Worm (Caenorhabditis elegans) whole organism, young adult: ENCODE measurements around the gene srw-140.

Experiments used
- C06A6.2 ChIP-seq: fragments of 200-800 bp; sonication (Bioruptor generic); conservative IDR thresholded peaks from 2 replicates; pipeline ENCODE4 v1.3.6; 2022; ENCODE audit warnings: missing genetic modification characterization, missing compliant biosample characterization
- F23B12.7 ChIP-seq: sonication (generic microtip); optimal IDR thresholded peaks from 2 replicates; lab custom pipeline; 2017; ENCODE audit warnings: missing genetic modification characterization, mild to moderate bottlenecking, missing compliant biosample characterization, antibody characterized with exemption, moderate library complexity; ENCODE audit not compliant: insufficient read depth
- F52B5.7 ChIP-seq: sonication (generic microtip); optimal IDR thresholded peaks from 2 replicates; lab custom pipeline; 2016; ENCODE audit warnings: mild to moderate bottlenecking, missing genetic modification characterization, missing compliant biosample characterization
- F57C9.4 ChIP-seq: sonication (generic microtip); optimal IDR thresholded peaks from 2 replicates; lab custom pipeline; 2017; ENCODE audit warnings: mild to moderate bottlenecking, missing genetic modification characterization, missing compliant biosample characterization
- K12H6.12 ChIP-seq: fragments of 200-800 bp; sonication (Bioruptor generic); optimal IDR thresholded peaks from 2 replicates; lab custom pipeline; 2018; ENCODE audit warnings: mild to moderate bottlenecking, missing genetic modification characterization, missing compliant biosample characterization
- T07F8.4 ChIP-seq: sonication (generic microtip); optimal IDR thresholded peaks from 2 replicates; lab custom pipeline; 2016; ENCODE audit warnings: mild to moderate bottlenecking, missing genetic modification characterization, moderate library complexity, missing compliant biosample characterization
- T26A5.8 ChIP-seq: sonication (generic microtip); optimal IDR thresholded peaks from 2 replicates; lab custom pipeline; 2016; ENCODE audit warnings: missing genetic modification characterization, missing compliant biosample characterization
- Y53F4B.3 ChIP-seq: fragments of 200-800 bp; sonication (Bioruptor generic); IDR thresholded peaks from 2 replicates; pipeline ENCODE4 v1.3.6; 2022; ENCODE audit warnings: missing genetic modification reagents, missing genetic modification characterization, missing compliant biosample characterization
- akir-1 ChIP-seq: fragments of 200-800 bp; sonication (Bioruptor generic); optimal IDR thresholded peaks from 2 replicates; lab custom pipeline; 2018; ENCODE audit warnings: mild to moderate bottlenecking, missing genetic modification characterization, moderate library complexity, missing compliant biosample characterization
- attf-5 ChIP-seq: fragments of 200-800 bp; sonication (Bioruptor generic); optimal IDR thresholded peaks from 2 replicates; lab custom pipeline; 2018; ENCODE audit warnings: mild to moderate bottlenecking, missing genetic modification characterization, missing compliant biosample characterization
- ceh-40 ChIP-seq: fragments of 200-800 bp; sonication (Bioruptor generic); IDR thresholded peaks from 2 replicates; pipeline ENCODE4 v1.3.6; 2022; ENCODE audit warnings: missing genetic modification characterization, missing compliant biosample characterization
- ceh-79 ChIP-seq: sonication (generic microtip); optimal IDR thresholded peaks from 2 replicates; lab custom pipeline; 2017; ENCODE audit warnings: mild to moderate bottlenecking, missing genetic modification characterization, missing compliant biosample characterization
- ceh-91 ChIP-seq: fragments of 200-800 bp; sonication (Bioruptor generic); IDR thresholded peaks from 2 replicates; pipeline ENCODE4 v1.3.6; 2022; ENCODE audit warnings: missing genetic modification reagents, missing genetic modification characterization, missing compliant biosample characterization
- dox-1 ChIP-seq: fragments of 200-800 bp; sonication (Bioruptor generic); IDR thresholded peaks from 2 replicates; pipeline ENCODE4 v1.3.6; 2022; ENCODE audit warnings: missing genetic modification reagents, missing genetic modification characterization, missing compliant biosample characterization
- egl-18 ChIP-seq: fragments of 200-800 bp; sonication (Bioruptor generic); IDR thresholded peaks from 2 replicates; pipeline ENCODE4 v1.3.6; 2022; ENCODE audit warnings: missing genetic modification reagents, missing genetic modification characterization, missing compliant biosample characterization
- egl-44 ChIP-seq: fragments of 200-800 bp; sonication (Bioruptor generic); IDR thresholded peaks from 2 replicates; pipeline ENCODE4 v1.3.6; 2022; ENCODE audit warnings: missing genetic modification reagents, missing genetic modification characterization, missing compliant biosample characterization
- egrh-3 ChIP-seq: fragments of 200-800 bp; sonication (Bioruptor generic); IDR thresholded peaks from 2 replicates; pipeline ENCODE4 v1.3.6; 2022; ENCODE audit warnings: missing genetic modification reagents, missing genetic modification characterization, missing compliant biosample characterization
- ekl-4 ChIP-seq: fragments of 200-800 bp; sonication (Bioruptor generic); IDR thresholded peaks from 2 replicates; pipeline ENCODE4 v1.3.6; 2022; ENCODE audit warnings: missing genetic modification reagents, missing genetic modification characterization, missing compliant biosample characterization
- hlh-26 ChIP-seq: fragments of 200-800 bp; sonication (Bioruptor generic); conservative IDR thresholded peaks from 2 replicates; pipeline ENCODE4 v1.3.6; 2022; ENCODE audit warnings: missing genetic modification reagents, missing genetic modification characterization, missing compliant biosample characterization
- hmg-1.2 ChIP-seq: fragments of 200-800 bp; sonication (Bioruptor generic); IDR thresholded peaks from 2 replicates; pipeline ENCODE4 v1.3.6; 2022; ENCODE audit warnings: missing genetic modification reagents, missing genetic modification characterization, missing compliant biosample characterization
- hrde-1 ChIP-seq: sonication (generic microtip); optimal IDR thresholded peaks from 2 replicates; lab custom pipeline; 2016; ENCODE audit warnings: missing genetic modification characterization, mild to moderate bottlenecking, missing compliant biosample characterization, moderate library complexity, missing genotype, missing genetic modification reagents, borderline replicate concordance
- lin-26 ChIP-seq: fragments of 200-800 bp; sonication (Bioruptor generic); IDR thresholded peaks from 2 replicates; pipeline ENCODE4 v1.3.6; 2022; ENCODE audit warnings: missing genetic modification reagents, missing genetic modification characterization, missing compliant biosample characterization
- lin-35 ChIP-seq, 3 experiments: fragments of 150-350 bp in 2 of 3; sonication (generic microtip) in 1 of 3; optimal IDR thresholded peaks; 2 replicates each; lab custom pipeline; 2014 to 2018; ENCODE audit warnings: missing biosample characterization in 3 of 3, missing genetic modification characterization in 3 of 3, missing genetic modification reagents in 3 of 3
- lin-40 ChIP-seq: sonication (generic microtip); optimal IDR thresholded peaks from 2 replicates; lab custom pipeline; 2016; ENCODE audit warnings: missing genetic modification characterization, mild to moderate bottlenecking, missing compliant biosample characterization, missing genotype, missing genetic modification reagents
- lsl-1 ChIP-seq: fragments of 200-800 bp; sonication (Bioruptor generic); optimal IDR thresholded peaks from 2 replicates; lab custom pipeline; 2018; ENCODE audit warnings: mild to moderate bottlenecking, missing genetic modification characterization, moderate library complexity, missing compliant biosample characterization
- madf-10 ChIP-seq: sonication (generic microtip); optimal IDR thresholded peaks from 2 replicates; lab custom pipeline; 2016; ENCODE audit warnings: mild to moderate bottlenecking, missing genetic modification characterization, missing compliant biosample characterization
- madf-6 ChIP-seq: fragments of 200-800 bp; sonication (Bioruptor generic); IDR thresholded peaks from 2 replicates; pipeline ENCODE4 v1.3.6; 2022; ENCODE audit warnings: missing genetic modification reagents, missing genetic modification characterization, missing compliant biosample characterization
- mcd-1 ChIP-seq: fragments of 200-800 bp; sonication (Bioruptor generic); IDR thresholded peaks from 2 replicates; pipeline ENCODE4 v1.3.6; 2022; ENCODE audit warnings: missing genetic modification reagents, missing genetic modification characterization, missing compliant biosample characterization
- nfya-1 ChIP-seq: sonication (generic microtip); optimal IDR thresholded peaks from 2 replicates; lab custom pipeline; 2017; ENCODE audit warnings: antibody characterized with exemption, missing compliant biosample characterization, missing genetic modification characterization, borderline replicate concordance; ENCODE audit not compliant: insufficient read depth
- nfyb-1 ChIP-seq: fragments of 200-800 bp; sonication (Bioruptor generic); IDR thresholded peaks from 2 replicates; pipeline ENCODE4 v1.3.6; 2022; ENCODE audit warnings: missing genetic modification reagents, missing genetic modification characterization, missing compliant biosample characterization
- repo-1 ChIP-seq: sonication (generic microtip); optimal IDR thresholded peaks from 2 replicates; lab custom pipeline; 2017; ENCODE audit warnings: mild to moderate bottlenecking, missing genetic modification characterization, missing compliant biosample characterization
- snpc-4 ChIP-seq, 5 experiments: fragments of 150-350 bp in 1 of 5; sonication (generic microtip) in 4 of 5; optimal IDR thresholded peaks; 2 replicates each; lab custom pipeline; 2014 to 2018; ENCODE audit warnings: missing genetic modification characterization in 5 of 5, missing biosample characterization in 3 of 5, antibody characterized with exemption in 2 of 5, mild to moderate bottlenecking in 2 of 5, missing compliant biosample characterization in 2 of 5, missing genotype in 2 of 5, moderate library complexity in 2 of 5, missing genetic modification reagents in 1 of 5
- somi-1 ChIP-seq: fragments of 200-800 bp; sonication (Bioruptor generic); optimal IDR thresholded peaks from 2 replicates; lab custom pipeline; 2018; ENCODE audit warnings: mild to moderate bottlenecking, missing genetic modification characterization, missing compliant biosample characterization
- tbx-9 ChIP-seq: sonication (generic microtip); optimal IDR thresholded peaks from 2 replicates; lab custom pipeline; 2016; ENCODE audit warnings: borderline replicate concordance, missing genetic modification characterization, inconsistent platforms, missing compliant biosample characterization
- tlf-1 ChIP-seq: fragments of 200-800 bp; sonication (Bioruptor generic); optimal IDR thresholded peaks from 2 replicates; lab custom pipeline; 2018; ENCODE audit warnings: mild to moderate bottlenecking, missing genetic modification characterization, missing compliant biosample characterization
- unc-62 ChIP-seq: fragments of 150-350 bp; optimal IDR thresholded peaks from 2 replicates; lab custom pipeline; 2014; ENCODE audit warnings: missing biosample characterization, missing genetic modification reagents, missing genetic modification characterization
- ztf-25 ChIP-seq: fragments of 200-800 bp; sonication (Bioruptor generic); IDR thresholded peaks from 2 replicates; pipeline ENCODE4 v1.3.6; 2022; ENCODE audit warnings: missing genetic modification reagents, missing genetic modification characterization, missing compliant biosample characterization

The srw-140 gene

ce11 chrV:5150880-5151279, 14.6 kb upstream of the srw-140 start, which contains the start of gene srh-130:
Gene srh-130 (plus strand): TSS chrV:5151180.
- TF ChIP-seq nfya-1 (tag; lab: Kevin White, UChicago) (no peak), T26A5.8 (no peak), hlh-26 (GFP tag; lab: Robert Waterston, UW) (no peak), T07F8.4 (tag; lab: Kevin White, UChicago) (no peak), madf-6 (GFP tag; lab: Robert Waterston, UW) (no peak), attf-5 (GFP tag; lab: Kevin White, UChicago) (no peak), Y53F4B.3 (GFP tag; lab: Robert Waterston, UW) (no peak), ceh-91 (no peak), hmg-1.2 (GFP tag; lab: Robert Waterston, UW) (no peak), somi-1 (GFP tag; lab: Kevin White, UChicago) (no peak), unc-62 (GFP tag; lab: Kevin White, UChicago) (no peak), lin-26 (GFP tag; lab: Robert Waterston, UW) (no peak), lin-35 (GFP tag; optimal IDR thresholded peaks at IDR 0.05; lab: Kevin White, UChicago) (no peak), ceh-40 (GFP tag; lab: Robert Waterston, UW) (no peak), K12H6.12 (no peak), hrde-1 (no peak), F23B12.7 (tag; lab: Kevin White, UChicago) (no peak), akir-1 (GFP tag; lab: Kevin White, UChicago) (no peak), dox-1 (GFP tag; lab: Robert Waterston, UW) (no peak)

- TF ChIP-seq ekl-4 (GFP tag; lab: Robert Waterston, UW) (no peak), nfya-1 (tag; lab: Kevin White, UChicago) (no peak), lsl-1 (GFP tag; lab: Kevin White, UChicago) (no peak), repo-1 (tag; lab: Kevin White, UChicago) (no peak), C06A6.2 (GFP tag; lab: Robert Waterston, UW) (no peak), lin-26 (GFP tag; lab: Robert Waterston, UW) (no peak), egl-44 (no peak), egrh-3 (GFP tag; lab: Robert Waterston, UW) (no peak), F52B5.7 (tag; lab: Kevin White, UChicago) (no peak), tlf-1 (GFP tag; lab: Kevin White, UChicago) (no peak), F57C9.4 (tag; lab: Kevin White, UChicago) (no peak), lin-40 (no peak), tbx-9 (tag; lab: Kevin White, UChicago) (no peak), mcd-1 (no peak), snpc-4 (GFP tag; optimal IDR thresholded peaks at IDR 0.05; lab: Kevin White, UChicago) (no peak), snpc-4 (tag; optimal IDR thresholded peaks at IDR 0.05; lab: Kevin White, UChicago) (no peak), nfyb-1 (GFP tag; lab: Robert Waterston, UW) (no peak), ztf-25 (GFP tag; lab: Robert Waterston, UW) (no peak), madf-10 (tag; lab: Kevin White, UChicago) (no peak), egl-18 (GFP tag; lab: Robert Waterston, UW) (no peak), ceh-79 (tag; lab: Kevin White, UChicago) (no peak)
Measured at ce11 chrV:5155516-5155915, 10.0 kb upstream of the srw-140 start, which contains the start of gene srx-38. Gene srx-38 (minus strand): TSS chrV:5155616.
